Worm (Caenorhabditis elegans) whole organism, late embryonic: Measurements from ENCODE around the gene R10E4.6.

Experiments used
- ceh-9 ChIP-seq: sonication (generic microtip); optimal IDR thresholded peaks from 2 replicates; lab custom pipeline; 2016; ENCODE audit warnings: mild to moderate bottlenecking, missing genetic modification characterization, inconsistent platforms, missing compliant biosample characterization
- dve-1 ChIP-seq: sonication (generic microtip); optimal IDR thresholded peaks from 2 replicates; lab custom pipeline; 2017; ENCODE audit warnings: antibody characterized with exemption, mild to moderate bottlenecking, missing genetic modification characterization, missing compliant biosample characterization
- elt-2 ChIP-seq: sonication (generic microtip); optimal IDR thresholded peaks from 2 replicates; lab custom pipeline; 2016; ENCODE audit warnings: missing genetic modification reagents, missing genetic modification characterization, missing compliant biosample characterization
- nhr-11 ChIP-seq: fragments of 150-350 bp; optimal IDR thresholded peaks from 2 replicates; lab custom pipeline; 2014; ENCODE audit warnings: missing biosample characterization, missing genetic modification characterization
- pat-9 ChIP-seq: fragments of 200-800 bp; sonication (Bioruptor generic); optimal IDR thresholded peaks from 2 replicates; lab custom pipeline; 2018; ENCODE audit warnings: mild to moderate bottlenecking, missing genetic modification characterization, moderate library complexity, missing compliant biosample characterization
- pax-1 ChIP-seq: fragments of 150-350 bp; optimal IDR thresholded peaks from 2 replicates; lab custom pipeline; 2014; ENCODE audit warnings: missing biosample characterization, missing genetic modification characterization
- pros-1 ChIP-seq: fragments of 150-350 bp; optimal IDR thresholded peaks from 2 replicates; lab custom pipeline; 2014; ENCODE audit warnings: missing biosample characterization, missing genetic modification reagents, missing genetic modification characterization
- ref-2 ChIP-seq: sonication (generic microtip); optimal IDR thresholded peaks from 2 replicates; lab custom pipeline; 2016; ENCODE audit warnings: missing genetic modification characterization, missing compliant biosample characterization
- syd-9 ChIP-seq: sonication (generic microtip); optimal IDR thresholded peaks from 2 replicates; lab custom pipeline; 2016; ENCODE audit warnings: mild to moderate bottlenecking, missing genetic modification characterization, moderate library complexity, missing compliant biosample characterization
- unc-55 ChIP-seq: sonication (generic microtip); optimal IDR thresholded peaks from 2 replicates; lab custom pipeline; 2017; ENCODE audit warnings: missing biosample characterization, missing genetic modification reagents, missing genetic modification characterization

ce11 chrIII:4274524-4274923 lies 18.7 kb upstream of the R10E4.6 start:
- TF ChIP-seq pat-9 (no peak), ceh-9 (tag; lab: Kevin White, UChicago) (no peak), ref-2 (tag; lab: Kevin White, UChicago) (peak; percentile 10), nhr-11 (tag; lab: Kevin White, UChicago) (no peak), elt-2 (tag; lab: Kevin White, UChicago) (peak; percentile 47), pax-1 (tag; lab: Kevin White, UChicago) (no peak), unc-55 (GFP tag; lab: Kevin White, UChicago) (no peak), syd-9 (no peak), pros-1 (tag; lab: Kevin White, UChicago) (no peak), dve-1 (tag; lab: Kevin White, UChicago) (no peak)
